Fruit fly (Drosophila melanogaster) whole organism, larva: ENCODE results near the gene Tbc1d22.
A peak's percentile ranks its signal among the peaks of the same experiment; 100 is the strongest.

Experiments
- noc ChIP-seq: fragments of 200-800 bp; sonication (Bioruptor generic); optimal IDR thresholded peaks from 3 replicates; lab custom pipeline; 2019; ENCODE audit warnings: missing biosample characterization, mild to moderate bottlenecking, missing genetic modification characterization, moderate library complexity

Gene Tbc1d22

DNA sequence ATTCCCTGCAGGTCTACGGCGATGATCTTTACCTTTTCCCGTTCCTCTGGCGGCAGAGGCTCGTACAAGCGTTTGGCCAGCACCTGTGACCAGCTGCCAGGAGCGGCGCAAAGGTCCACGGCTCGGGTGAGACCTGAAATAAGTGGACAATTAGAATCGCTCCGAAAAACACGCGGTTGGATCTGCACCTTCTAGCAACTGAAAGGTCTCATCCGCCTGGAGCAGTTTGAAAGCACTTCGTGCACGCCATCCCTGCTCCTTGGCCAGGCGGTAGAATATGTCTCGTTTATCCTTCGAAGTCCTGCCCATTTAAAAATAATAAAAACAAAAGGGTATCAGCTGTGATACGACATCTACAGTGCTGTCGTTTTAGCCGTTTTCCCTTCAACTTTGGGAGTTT lies 31.5 kb downstream of the Tbc1d22 start, which contains the start of gene Trm7-34:
TSS of gene Trm7-34 (minus strand) at position 365 of the 400 bp plus-strand sequence.
- no peak for TF ChIP-seq noc (tag; lab: Kevin White, UChicago)

DNA sequence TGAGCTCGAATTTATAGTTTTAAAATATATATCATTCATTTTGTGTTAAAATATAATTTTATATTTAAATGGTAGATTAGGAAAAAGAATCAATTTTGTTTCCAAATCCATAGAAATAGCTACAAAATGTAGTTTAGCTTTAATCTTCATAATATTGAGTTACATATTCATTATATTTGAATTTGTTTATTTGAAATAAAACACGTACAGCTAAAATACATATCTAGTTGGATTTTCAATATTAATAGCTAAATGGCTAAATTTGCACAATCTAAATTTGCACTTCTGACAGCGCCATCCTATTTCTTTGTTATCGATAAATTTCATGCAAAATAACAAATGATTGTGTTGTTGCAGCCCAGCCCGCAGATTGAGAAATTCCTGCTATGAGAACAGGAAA lies 32.0 kb downstream of the Tbc1d22 start, which contains the start of gene Usp8:
TSS of gene Usp8 (plus strand) at position 312 of the 400 bp plus-strand sequence.
- TF ChIP-seq noc (tag; lab: Kevin White, UChicago), result no peak

DNA sequence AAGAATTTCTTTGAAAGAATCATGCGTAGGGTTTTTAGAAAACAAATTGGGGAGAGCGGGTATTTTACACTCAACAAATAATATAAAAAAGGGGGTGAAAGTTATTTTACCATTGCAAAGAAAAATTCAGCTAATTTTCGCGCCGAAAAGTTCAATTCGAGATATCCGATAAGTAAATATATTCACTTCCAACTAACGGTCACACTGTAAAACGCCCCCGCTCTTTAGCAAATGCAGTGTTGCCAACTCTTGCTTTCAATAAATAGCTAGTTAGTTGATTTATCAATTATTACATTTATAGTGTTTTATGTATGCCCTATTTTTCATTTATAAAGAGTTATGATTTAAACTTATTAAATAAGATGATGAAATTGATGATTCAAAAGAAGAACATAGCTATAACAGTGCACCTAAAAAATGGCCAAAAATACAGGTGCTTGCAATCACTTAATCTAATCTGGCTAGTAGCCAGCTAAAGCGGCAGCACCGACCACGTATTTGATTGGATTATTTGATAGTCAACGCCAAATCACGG lies 36.3 kb downstream of the Tbc1d22 start, which contains the start of gene meigo:
TSS of gene meigo (plus strand) at position 51 of the 535 bp plus-strand sequence.
- TF ChIP-seq noc (tag; lab: Kevin White, UChicago), result no peak

DNA sequence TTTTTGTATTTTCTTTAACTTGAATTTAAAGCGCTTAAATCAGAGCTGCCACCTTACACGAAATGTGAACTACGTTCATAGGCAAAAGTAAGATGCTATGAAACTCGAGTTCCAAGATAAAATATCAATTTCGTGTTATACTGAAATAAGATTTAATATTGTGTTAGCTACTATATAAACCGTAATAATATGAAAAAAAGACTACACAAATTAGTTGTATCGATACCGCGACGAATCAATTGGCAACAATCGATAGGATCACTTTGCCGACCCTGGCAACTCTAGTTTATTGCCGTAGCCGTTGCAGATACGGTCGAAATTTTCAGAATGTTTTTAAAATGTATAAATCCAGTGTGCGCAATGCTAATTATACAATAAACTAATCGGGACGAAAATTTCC lies 38.5 kb downstream of the Tbc1d22 start, which contains the start of gene SNF4Agamma:
TSS of gene SNF4Agamma (plus strand) at position 282 of the 400 bp plus-strand sequence.
- TF ChIP-seq noc (tag; lab: Kevin White, UChicago), result no peak

DNA sequence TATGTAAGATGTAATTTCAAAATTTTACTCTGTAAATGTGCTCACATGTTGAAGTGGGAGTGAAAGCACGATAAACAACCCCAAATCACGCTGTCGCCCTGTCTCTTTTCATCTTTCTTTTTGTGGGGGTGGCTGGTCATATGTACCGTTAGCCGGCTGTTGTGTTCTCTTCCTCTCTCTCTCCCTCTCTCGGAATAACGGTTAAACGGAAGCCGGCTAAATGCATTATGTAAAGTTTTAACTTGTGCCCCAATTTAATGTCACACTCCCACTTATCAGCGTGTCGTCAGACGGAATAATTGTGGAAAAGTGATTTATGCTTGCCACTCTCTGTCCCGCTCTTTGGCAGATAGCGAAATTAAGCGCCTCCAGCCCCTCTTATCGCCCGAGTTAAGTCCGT lies 39.3 kb downstream of the Tbc1d22 start:
- TF ChIP-seq noc (tag; lab: Kevin White, UChicago), result peak; percentile 71

DNA sequence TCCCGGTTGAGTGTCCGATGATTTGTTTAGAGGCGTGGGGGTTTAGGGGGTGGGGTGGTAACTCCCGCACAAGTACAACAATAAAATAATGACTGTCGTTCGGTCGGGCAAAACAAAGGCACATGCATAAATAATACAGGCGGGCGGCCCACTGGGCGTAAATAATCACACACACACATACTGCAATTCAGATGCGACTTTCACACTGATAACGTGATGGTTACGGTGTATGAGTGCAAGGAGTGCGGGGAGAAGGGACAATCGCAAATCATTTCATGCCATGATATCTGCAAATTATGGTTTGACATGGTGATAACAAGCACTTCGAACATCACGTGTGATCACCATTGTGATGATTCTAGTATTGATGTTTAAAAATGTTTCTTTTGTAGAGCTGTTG lies 48.1 kb downstream of the Tbc1d22 start:
- TF ChIP-seq noc (tag; lab: Kevin White, UChicago), result peak; percentile 71

DNA sequence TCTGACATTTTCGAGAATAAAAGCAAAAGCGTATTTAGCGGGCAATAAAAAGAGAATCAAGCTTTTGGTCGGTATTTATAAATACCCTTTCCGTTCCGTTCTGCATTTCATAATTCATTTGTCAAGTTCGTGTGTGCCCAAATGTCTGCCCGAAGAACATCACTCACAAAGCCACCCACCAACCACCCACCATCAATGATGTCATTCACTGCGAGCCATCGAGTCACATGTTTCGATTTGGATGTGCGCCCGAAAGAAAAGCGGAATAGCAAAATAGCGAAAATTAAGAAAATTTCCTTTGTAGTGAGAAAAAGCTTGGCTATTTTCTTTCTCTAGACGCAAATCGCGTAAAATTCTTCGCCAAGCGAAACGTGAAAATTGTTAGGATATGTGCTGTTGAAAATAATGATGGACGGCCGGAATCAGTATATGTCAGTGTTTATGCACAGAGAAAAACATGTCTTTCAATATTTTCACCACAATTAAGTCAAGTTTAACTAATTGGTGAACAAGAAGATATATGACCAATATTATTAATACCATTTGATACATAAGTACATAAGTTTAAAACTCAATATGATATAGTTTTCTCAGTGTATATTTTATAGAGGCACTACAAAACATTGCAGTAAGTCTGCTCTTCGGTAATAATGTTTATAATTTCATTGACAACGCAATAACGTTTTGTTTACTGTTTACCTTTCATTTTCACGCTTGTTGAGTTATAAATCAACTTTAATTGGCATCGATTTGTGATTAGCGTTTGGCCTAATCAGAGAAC lies 49.3 kb downstream of the Tbc1d22 start:
- TF ChIP-seq noc (tag; lab: Kevin White, UChicago), result peak; percentile 64

DNA sequence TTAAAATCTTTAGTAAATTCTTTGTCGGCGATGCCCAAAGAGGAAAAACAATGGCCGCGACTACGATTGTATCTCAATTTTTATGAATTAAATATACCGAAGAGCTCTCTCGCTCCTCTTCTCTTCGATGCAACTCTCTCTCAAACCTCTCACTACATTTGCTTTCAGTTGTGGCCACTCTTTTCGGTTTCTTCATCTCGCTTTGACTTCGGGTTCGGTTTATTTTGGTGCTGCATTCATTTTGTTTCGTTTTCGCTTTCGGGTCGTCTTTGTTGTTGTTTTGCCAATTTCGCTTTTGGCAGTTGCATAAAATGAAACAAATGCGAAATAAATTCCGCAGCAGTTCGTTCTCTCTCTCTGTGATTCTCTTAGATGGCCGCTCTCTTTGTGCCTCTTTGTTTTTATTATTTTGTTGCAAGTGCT lies 50.9 kb downstream of the Tbc1d22 start:
- no peak for TF ChIP-seq noc (tag; lab: Kevin White, UChicago)

DNA sequence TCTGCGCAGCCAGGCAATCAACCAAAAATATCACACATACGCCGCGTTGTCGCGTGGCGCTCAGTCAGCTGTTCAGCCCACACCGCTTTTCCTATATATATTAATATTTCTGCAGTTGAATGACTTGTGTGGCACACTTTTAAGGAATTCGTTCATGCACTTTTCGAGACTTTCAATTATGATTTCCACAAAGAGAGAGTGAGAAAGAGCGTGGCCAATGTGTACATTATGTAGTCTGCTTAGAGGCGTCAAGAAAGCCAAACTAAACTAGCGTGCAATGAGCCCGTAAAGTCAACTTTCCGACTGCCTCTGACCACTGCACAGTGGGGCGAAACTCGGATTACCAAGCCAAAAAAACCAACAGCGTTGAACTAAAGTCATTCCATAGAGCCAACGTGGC lies 52.1 kb downstream of the Tbc1d22 start:
- TF ChIP-seq noc (tag; lab: Kevin White, UChicago), result no peak
